Worm (Caenorhabditis elegans): ENCODE measurements around the gene F58F9.1.

- TF ChIP-seq lsy-12 (tag; optimal IDR thresholded peaks at IDR 0.05) (no peak), pha-4 (tag; optimal IDR thresholded peaks at IDR 0.05) (no peak), unc-62 (GFP tag; optimal IDR thresholded peaks at IDR 0.05) (no peak), skn-1 (tag; optimal IDR thresholded peaks at IDR 0.05) (no peak), egl-27 (tag; optimal IDR thresholded peaks at IDR 0.05) (no peak), lin-15B (tag; optimal IDR thresholded peaks at IDR 0.05) (no peak), elt-1 (tag; optimal IDR thresholded peaks at IDR 0.05) (no peak), nhr-237 (tag; optimal IDR thresholded peaks at IDR 0.05) (no peak), snpc-4 (tag; optimal IDR thresholded peaks at IDR 0.05) (no peak), fos-1 (tag; optimal IDR thresholded peaks at IDR 0.05) (no peak), nhr-11 (tag; optimal IDR thresholded peaks at IDR 0.05) (no peak), mdl-1 (tag; optimal IDR thresholded peaks at IDR 0.05) (no peak), ama-1 (optimal IDR thresholded peaks at IDR 0.05) (no peak)
These were observed 32.1 kb upstream of the F58F9.1 start for ce11 chrIV:6217503-6217902.

All from whole organism, L3 larva.